Fruit fly (Drosophila melanogaster) whole organism, adult: Measurements from ENCODE around the gene superdeath.

ENCODE experiments used
- CG33017 ChIP-seq: fragments of 200-800 bp; sonication (Bioruptor generic); optimal IDR thresholded peaks from 2 replicates; lab custom pipeline; 2018; ENCODE audit warnings: missing biosample characterization, mild to moderate bottlenecking, missing genetic modification characterization, moderate library complexity
- CG7045 ChIP-seq: fragments of 200-800 bp; sonication (Bioruptor generic); optimal IDR thresholded peaks from 2 replicates; lab custom pipeline; 2017; ENCODE audit warnings: missing biosample characterization, mild to moderate bottlenecking, missing genetic modification characterization
- bab1 ChIP-seq: fragments of 200-800 bp; sonication (Bioruptor generic); optimal IDR thresholded peaks from 3 replicates; lab custom pipeline; 2019; ENCODE audit warnings: missing biosample characterization, mild to moderate bottlenecking, missing genetic modification characterization, moderate library complexity
- tj ChIP-seq: fragments of 200-800 bp; sonication (Bioruptor generic); optimal IDR thresholded peaks from 3 replicates; lab custom pipeline; 2017; ENCODE audit warnings: missing biosample characterization, mild to moderate bottlenecking, missing genetic modification characterization, moderate library complexity

dm6 chr3R:29111795-29112194 lies 26.7 kb upstream of the superdeath start:
- peak; percentile 9 for TF ChIP-seq CG33017 (tag; lab: Kevin White, UChicago)
- no peak for TF ChIP-seq tj (GFP tag; lab: Kevin White, UChicago)
- TF ChIP-seq bab1 (GFP tag; lab: Kevin White, UChicago) = no peak
- TF ChIP-seq CG7045 = no peak
